Worm (Caenorhabditis elegans): ENCODE data around the gene fbxb-77.
A peak's percentile ranks its signal among the peaks of the same experiment; 100 is the strongest.
"Not testable (repeated sequence)": the region's sequence is repeated elsewhere in the genome, so short reads cannot be mapped to it uniquely, and the experiment has no call there.

fbxb-77 gene

DNA sequence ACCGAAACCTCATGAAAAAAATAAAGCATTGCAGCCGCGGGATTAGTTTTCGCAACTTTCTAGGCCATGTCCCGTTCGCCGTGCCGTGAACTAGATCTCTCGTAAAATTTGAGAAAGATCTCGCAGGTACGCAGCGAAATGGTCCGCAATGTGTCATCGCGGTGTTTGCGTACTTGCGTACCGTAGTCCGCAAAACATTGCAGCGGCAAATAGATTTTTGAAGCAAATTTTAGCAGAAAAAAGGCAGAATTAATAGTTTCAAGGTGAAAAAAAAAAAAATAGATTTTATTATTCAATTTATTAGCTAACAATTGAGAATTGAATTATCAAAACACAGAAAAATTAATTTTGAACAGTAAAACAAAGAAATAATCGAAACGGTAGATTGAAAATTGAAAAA lies 28.0 kb downstream of the fbxb-77 start (continued):
- TF ChIP-seq spr-3 (GFP tag; optimal IDR thresholded peaks at IDR 0.05) (peak; percentile 70), hmg-1.1 (GFP tag; IDR thresholded peaks at IDR 0.05) (peak; percentile 99), dmd-9 (GFP tag; IDR thresholded peaks at IDR 0.05) (peak; percentile 100), duxl-1 (tag; optimal IDR thresholded peaks at IDR 0.05; ENCODE audit: poor library complexity) (peak; percentile 70), Y75B8A.6 (GFP tag; IDR thresholded peaks at IDR 0.05) (peak; percentile 99), lin-38 (GFP tag; IDR thresholded peaks at IDR 0.05) (peak; percentile 100), sdz-12 (GFP tag; optimal IDR thresholded peaks at IDR 0.05) (peak; percentile 1), nhr-77 (tag; optimal IDR thresholded peaks at IDR 0.05) (peak; percentile 71), tag-97 (GFP tag; IDR thresholded peaks at IDR 0.05) (peak; percentile 98), saeg-2 (GFP tag; IDR thresholded peaks at IDR 0.05) (peak; percentile 98), Y105C5A.15 (GFP tag; IDR thresholded peaks at IDR 0.05) (peak; percentile 70; the same call in 1 of the 2 replicates), daf-19 (GFP tag; conservative IDR thresholded peaks at IDR 0.05) (peak; percentile 100), madf-9 (GFP tag; conservative IDR thresholded peaks at IDR 0.05) (peak; percentile 100), F49E8.2 (tag; optimal IDR thresholded peaks at IDR 0.05; ENCODE audit: borderline replicate concordance) (peak; percentile 0), T20F7.1 (GFP tag; optimal IDR thresholded peaks at IDR 0.05) (peak; percentile 94), ZK546.5 (tag; optimal IDR thresholded peaks at IDR 0.05) (peak in 1 of 2 experiments; percentile 71), lir-3 (tag; optimal IDR thresholded peaks at IDR 0.05) (peak; percentile 60), php-3 (GFP tag; IDR thresholded peaks at IDR 0.05) (peak; percentile 100), madf-5 (GFP tag; IDR thresholded peaks at IDR 0.05) (peak; percentile 93 to 100), egl-43 (GFP tag; IDR thresholded peaks at IDR 0.05) (peak; percentile 99), daf-16 (GFP tag; optimal IDR thresholded peaks at IDR 0.05) (peak; percentile 31 to 83), rbr-2 (tag; optimal IDR thresholded peaks at IDR 0.05) (peak; percentile 98), dmd-6 (GFP tag; IDR thresholded peaks at IDR 0.05) (peak; percentile 100), nhr-102 (tag; optimal IDR thresholded peaks at IDR 0.05) (peak; percentile 96), ceh-32 (tag; optimal IDR thresholded peaks at IDR 0.05; ENCODE audit: poor library complexity) (peak; percentile 34), mes-2 (tag; optimal IDR thresholded peaks at IDR 0.05; ENCODE audit: poor library complexity, severe bottlenecking) (peak; percentile 92), zip-2 (tag; optimal IDR thresholded peaks at IDR 0.05) (peak; percentile 29), nhr-28 (tag; optimal IDR thresholded peaks at IDR 0.05) (peak; percentile 41), Y48G9A.11 (GFP tag; IDR thresholded peaks at IDR 0.05) (peak; percentile 96), unc-130 (GFP tag; optimal IDR thresholded peaks at IDR 0.05) (peak; percentile 86)
- TF ChIP-seq daf-16 (tag; optimal IDR thresholded peaks at IDR 0.05), result not testable (repeated sequence)

DNA sequence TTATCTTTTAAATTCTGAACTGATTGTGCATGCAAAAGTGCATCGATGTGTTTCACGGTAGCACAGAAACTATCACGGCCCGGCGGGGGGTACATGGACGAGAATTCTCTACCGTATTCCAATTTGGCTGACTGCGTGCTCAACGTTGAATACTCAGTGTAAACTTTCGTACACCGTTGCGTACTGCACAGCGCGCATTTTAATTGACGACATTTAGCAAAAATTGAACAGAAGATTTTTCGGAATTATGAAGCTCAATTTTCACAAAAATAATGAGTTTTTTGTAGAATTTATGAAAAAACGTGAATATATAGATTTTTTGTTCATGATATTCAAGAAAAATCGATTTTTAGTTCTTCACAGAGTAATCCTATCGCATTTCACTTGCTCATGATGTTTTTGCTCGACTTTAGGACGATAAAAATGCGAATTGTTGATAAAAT lies 30.5 kb downstream of the fbxb-77 start:
- TF ChIP-seq pqm-1 (tag; optimal IDR thresholded peaks at IDR 0.05), result peak; percentile 7
- peak; percentile 96 to 97 for TF ChIP-seq lsy-2 (tag; optimal IDR thresholded peaks at IDR 0.05)
- peak; percentile 68 for TF ChIP-seq mep-1 (tag; optimal IDR thresholded peaks at IDR 0.05)
- peak; percentile 62 for TF ChIP-seq dve-1 (tag; optimal IDR thresholded peaks at IDR 0.05; ENCODE audit: insufficient read depth)
- peak; percentile 91 for TF ChIP-seq F37D6.2 (tag; optimal IDR thresholded peaks at IDR 0.05)
- TF ChIP-seq hmg-1.1 (GFP tag; IDR thresholded peaks at IDR 0.05), result peak; percentile 100
- peak; percentile 81 for TF ChIP-seq dmd-8 (GFP tag; IDR thresholded peaks at IDR 0.05)
- TF ChIP-seq zip-2 (tag; optimal IDR thresholded peaks at IDR 0.05), result peak; percentile 27
- TF ChIP-seq nhr-11 (tag; optimal IDR thresholded peaks at IDR 0.05), result peak; percentile 30
- TF ChIP-seq jun-1 (tag; optimal IDR thresholded peaks at IDR 0.05), result peak; percentile 1
- TF ChIP-seq Y48G9A.11 (GFP tag; IDR thresholded peaks at IDR 0.05), result peak; percentile 96
- peak; percentile 68 for TF ChIP-seq spr-3 (GFP tag; optimal IDR thresholded peaks at IDR 0.05)
- TF ChIP-seq F49E8.2 (tag; optimal IDR thresholded peaks at IDR 0.05; ENCODE audit: borderline replicate concordance), result peak; percentile 49
- TF ChIP-seq F10B5.3 (tag; optimal IDR thresholded peaks at IDR 0.05), result peak; percentile 81
- peak; percentile 100 for TF ChIP-seq T26A8.4 (GFP tag; IDR thresholded peaks at IDR 0.05)
- peak; percentile 65; the same call in 1 of the 2 replicates for TF ChIP-seq lim-7 (GFP tag; IDR thresholded peaks at IDR 0.05)
- TF ChIP-seq F26F4.8 (GFP tag; conservative IDR thresholded peaks at IDR 0.05), result 0 out of 2 replicates have a peak, but pooled peaks have one; percentile 53
- TF ChIP-seq pha-4 (GFP tag; IDR thresholded peaks at IDR 0.05), result peak; percentile 99
- not testable (repeated sequence) for TF ChIP-seq pha-4 (tag; optimal IDR thresholded peaks at IDR 0.05)
- peak; percentile 13 for TF ChIP-seq lin-15B (tag; optimal IDR thresholded peaks at IDR 0.05)
- TF ChIP-seq egl-43 (GFP tag; IDR thresholded peaks at IDR 0.05), result peak; percentile 99
- peak; percentile 35 for TF ChIP-seq Y5F2A.4 (GFP tag; optimal IDR thresholded peaks at IDR 0.05)
- peak; percentile 100 for TF ChIP-seq daf-8 (GFP tag; IDR thresholded peaks at IDR 0.05)
- TF ChIP-seq lin-29 (GFP tag; IDR thresholded peaks at IDR 0.05), result peak; percentile 100
- peak; percentile 67 for TF ChIP-seq dpl-1 (GFP tag; optimal IDR thresholded peaks at IDR 0.05)
